Fruit fly (Drosophila melanogaster) whole organism, embryonic: ENCODE data around the gene Lztr1.
A peak's percentile ranks its signal among the peaks of the same experiment; 100 is the strongest.

Experiments used
- Asciz ChIP-seq: fragments of 200-800 bp; sonication (Bioruptor generic); optimal IDR thresholded peaks from 2 replicates; lab custom pipeline; 2017; ENCODE audit warnings: missing biosample characterization, mild to moderate bottlenecking, missing genetic modification characterization, missing genetic modification reagents
- CG10274 ChIP-seq: fragments of 200-800 bp; sonication (Bioruptor generic); optimal IDR thresholded peaks from 3 replicates; lab custom pipeline; 2017; ENCODE audit warnings: missing biosample characterization, mild to moderate bottlenecking, missing genetic modification characterization
- CG14014 ChIP-seq: fragments of 200-800 bp; sonication (Bioruptor generic); IDR thresholded peaks from 2 replicates; pipeline ENCODE4 v1.3.6; 2022; ENCODE audit warnings: missing biosample characterization, missing genetic modification characterization
- CG14441 ChIP-seq: fragments of 200-800 bp; sonication (Bioruptor generic); IDR thresholded peaks from 2 replicates; pipeline ENCODE4 v1.3.6; 2022; ENCODE audit warnings: missing biosample characterization, missing genetic modification characterization
- CG14710 ChIP-seq: fragments of 200-800 bp; sonication (Bioruptor generic); optimal IDR thresholded peaks from 3 replicates; lab custom pipeline; 2019; ENCODE audit warnings: missing biosample characterization, mild to moderate bottlenecking, missing genetic modification characterization, moderate library complexity
- CG16815 ChIP-seq: fragments of 200-800 bp; sonication (Bioruptor generic); optimal IDR thresholded peaks from 3 replicates; lab custom pipeline; 2017; ENCODE audit warnings: missing biosample characterization, mild to moderate bottlenecking, missing genetic modification characterization
- CG17829 ChIP-seq: fragments of 200-800 bp; optimal IDR thresholded peaks from 2 replicates; lab custom pipeline; 2019; ENCODE audit warnings: missing biosample characterization, mild to moderate bottlenecking, missing genetic modification characterization, moderate library complexity
- CG33557 ChIP-seq: fragments of 200-800 bp; sonication (Bioruptor generic); optimal IDR thresholded peaks from 2 replicates; lab custom pipeline; 2019; ENCODE audit warnings: missing biosample characterization, mild to moderate bottlenecking, missing genetic modification characterization, moderate library complexity
- CG4360 ChIP-seq: fragments of 200-800 bp; sonication (Bioruptor generic); IDR thresholded peaks from 2 replicates; pipeline ENCODE4 v1.3.6; 2022; ENCODE audit warnings: missing biosample characterization, missing genetic modification characterization
- CG5245 ChIP-seq: fragments of 200-800 bp; sonication (Bioruptor generic); optimal IDR thresholded peaks from 3 replicates; lab custom pipeline; 2016; ENCODE audit warnings: missing biosample characterization, missing genetic modification characterization
- CG7987 ChIP-seq: fragments of 200-800 bp; sonication (Bioruptor generic); optimal IDR thresholded peaks from 2 replicates; lab custom pipeline; 2018; ENCODE audit warnings: missing biosample characterization, mild to moderate bottlenecking, missing genetic modification characterization, moderate library complexity
- CG8478 ChIP-seq: fragments of >200 bp; optimal IDR thresholded peaks from 2 replicates; lab custom pipeline; 2018
- CG9727 ChIP-seq: fragments of 200-800 bp; sonication (Bioruptor generic); optimal IDR thresholded peaks from 3 replicates; lab custom pipeline; 2017; ENCODE audit warnings: missing biosample characterization, mild to moderate bottlenecking, missing genetic modification characterization
- CG9797 ChIP-seq: fragments of 200-800 bp; sonication (Bioruptor generic); optimal IDR thresholded peaks from 3 replicates; lab custom pipeline; 2018; ENCODE audit warnings: missing biosample characterization, mild to moderate bottlenecking, missing genetic modification characterization
- Camta ChIP-seq: fragments of 200-800 bp; sonication (Bioruptor generic); optimal IDR thresholded peaks from 2 replicates; lab custom pipeline; 2016; ENCODE audit warnings: missing biosample characterization, missing genetic modification characterization
- CoRest ChIP-seq: fragments of 200-800 bp; sonication (Bioruptor generic); optimal IDR thresholded peaks from 3 replicates; lab custom pipeline; 2018; ENCODE audit warnings: missing biosample characterization, mild to moderate bottlenecking, missing genetic modification characterization, moderate library complexity
- Elba2 ChIP-seq: fragments of 200-800 bp; sonication (Bioruptor generic); optimal IDR thresholded peaks from 3 replicates; lab custom pipeline; 2016; ENCODE audit warnings: missing biosample characterization, missing genetic modification characterization
- Kr ChIP-seq: fragments of 200-800 bp; sonication (Bioruptor generic); optimal IDR thresholded peaks from 2 replicates; lab custom pipeline; 2017; ENCODE audit warnings: missing biosample characterization, mild to moderate bottlenecking, missing genetic modification characterization
- Lim3 ChIP-seq: fragments of 200-800 bp; sonication (Bioruptor generic); IDR thresholded peaks from 2 replicates; pipeline ENCODE4 v1.3.6; 2022; ENCODE audit warnings: missing biosample characterization, missing genetic modification characterization
- NC2β ChIP-seq: fragments of 200-800 bp; sonication (Bioruptor generic); optimal IDR thresholded peaks from 2 replicates; lab custom pipeline; 2016; ENCODE audit warnings: missing biosample characterization, missing genetic modification characterization
- Nf-YC ChIP-seq: fragments of 200-800 bp; optimal IDR thresholded peaks from 3 replicates; lab custom pipeline; 2019; ENCODE audit warnings: missing biosample characterization, mild to moderate bottlenecking, missing genetic modification characterization, moderate library complexity
- Oli ChIP-seq: fragments of 200-800 bp; sonication (Bioruptor generic); optimal IDR thresholded peaks from 2 replicates; lab custom pipeline; 2018; ENCODE audit warnings: missing biosample characterization, mild to moderate bottlenecking, missing genetic modification characterization, moderate library complexity
- Tbp ChIP-seq: fragments of >200 bp; optimal IDR thresholded peaks from 2 replicates; lab custom pipeline; 2018; ENCODE audit warnings: missing biosample characterization, missing genetic modification characterization
- Xbp1 ChIP-seq: fragments of 200-800 bp; sonication (Bioruptor generic); optimal IDR thresholded peaks from 3 replicates; lab custom pipeline; 2016; ENCODE audit warnings: missing biosample characterization, mild to moderate bottlenecking, missing genetic modification characterization
- ab ChIP-seq: fragments of 200-800 bp; sonication (Bioruptor generic); optimal IDR thresholded peaks from 2 replicates; lab custom pipeline; 2016; ENCODE audit warnings: missing biosample characterization, missing genetic modification characterization
- aop ChIP-seq: fragments of 200-800 bp; sonication (Bioruptor generic); IDR thresholded peaks from 2 replicates; pipeline ENCODE4 v1.3.6; 2022; ENCODE audit warnings: missing biosample characterization, missing genetic modification characterization
- ara ChIP-seq: fragments of 200-800 bp; sonication (Bioruptor generic); IDR thresholded peaks from 2 replicates; pipeline ENCODE4 v1.3.6; 2022; ENCODE audit warnings: missing biosample characterization, missing genetic modification characterization
- bbx ChIP-seq: fragments of 200-800 bp; sonication (Bioruptor generic); IDR thresholded peaks from 2 replicates; pipeline ENCODE4 v1.3.6; 2022; ENCODE audit warnings: missing biosample characterization, missing genetic modification characterization; ENCODE audit not compliant: partially characterized antibody
- bigmax ChIP-seq: fragments of 200-800 bp; sonication (Bioruptor generic); optimal IDR thresholded peaks from 2 replicates; lab custom pipeline; 2018; ENCODE audit warnings: missing biosample characterization, mild to moderate bottlenecking, missing genetic modification characterization
- dpn ChIP-seq, 2 experiments: fragments of 200-800 bp; sonication (Bioruptor generic); optimal IDR thresholded peaks; 3 replicates each; lab custom pipeline; 2016; ENCODE audit warnings: missing biosample characterization in 2 of 2, missing genetic modification characterization in 2 of 2
- fd64A ChIP-seq: fragments of 200-800 bp; sonication (Bioruptor generic); optimal IDR thresholded peaks from 3 replicates; lab custom pipeline; 2018; ENCODE audit warnings: missing biosample characterization, mild to moderate bottlenecking, missing genetic modification characterization
- fru ChIP-seq: fragments of >200 bp; optimal IDR thresholded peaks from 2 replicates; lab custom pipeline; 2017
- gem ChIP-seq: fragments of 200-800 bp; sonication (Bioruptor generic); optimal IDR thresholded peaks from 2 replicates; lab custom pipeline; 2019; ENCODE audit warnings: missing biosample characterization, mild to moderate bottlenecking, missing genetic modification characterization, moderate library complexity
- gfzf ChIP-seq: fragments of 200-800 bp; sonication (Bioruptor generic); optimal IDR thresholded peaks from 2 replicates; lab custom pipeline; 2016; ENCODE audit warnings: missing biosample characterization, mild to moderate bottlenecking, missing genetic modification characterization, moderate library complexity
- hb ChIP-seq: fragments of 200-800 bp; sonication (Bioruptor generic); IDR thresholded peaks from 3 replicates; pipeline ENCODE4 v1.3.6; 2022; ENCODE audit warnings: missing biosample characterization, missing genetic modification characterization; ENCODE audit not compliant: partially characterized antibody
- hbn ChIP-seq: fragments of 200-800 bp; sonication (Bioruptor generic); IDR thresholded peaks from 2 replicates; pipeline ENCODE4 v1.3.6; 2022; ENCODE audit warnings: missing biosample characterization, missing genetic modification characterization; ENCODE audit not compliant: partially characterized antibody
- klu ChIP-seq: fragments of 200-800 bp; sonication (Bioruptor generic); IDR thresholded peaks from 2 replicates; pipeline ENCODE4 v1.3.6; 2022; ENCODE audit warnings: missing biosample characterization, missing genetic modification characterization
- nerfin-1 ChIP-seq: fragments of 200-800 bp; sonication (Bioruptor generic); optimal IDR thresholded peaks from 3 replicates; lab custom pipeline; 2019; ENCODE audit warnings: missing biosample characterization, mild to moderate bottlenecking, missing genetic modification characterization, moderate library complexity
- nerfin-2 ChIP-seq: fragments of 200-800 bp; sonication (Bioruptor generic); IDR thresholded peaks from 2 replicates; pipeline ENCODE4 v1.3.6; 2022; ENCODE audit warnings: missing biosample characterization, missing genetic modification characterization; ENCODE audit not compliant: partially characterized antibody
- org-1 ChIP-seq: fragments of 200-800 bp; sonication (Bioruptor generic); optimal IDR thresholded peaks from 2 replicates; lab custom pipeline; 2017; ENCODE audit warnings: missing biosample characterization, missing genetic modification characterization
- peb ChIP-seq: fragments of 200-800 bp; sonication (Bioruptor generic); IDR thresholded peaks from 2 replicates; pipeline ENCODE4 v1.3.6; 2022; ENCODE audit warnings: missing biosample characterization, missing genetic modification characterization
- pfk ChIP-seq: fragments of 200-800 bp; sonication (Bioruptor generic); optimal IDR thresholded peaks from 2 replicates; lab custom pipeline; 2018; ENCODE audit warnings: missing biosample characterization, mild to moderate bottlenecking, missing genetic modification characterization, moderate library complexity
- phol ChIP-seq: fragments of 200-800 bp; sonication (Bioruptor generic); optimal IDR thresholded peaks from 3 replicates; lab custom pipeline; 2018; ENCODE audit warnings: missing biosample characterization, mild to moderate bottlenecking, missing genetic modification characterization, moderate library complexity
- pzg ChIP-seq: fragments of 200-800 bp; sonication (Bioruptor generic); optimal IDR thresholded peaks from 3 replicates; lab custom pipeline; 2018; ENCODE audit warnings: missing biosample characterization, mild to moderate bottlenecking, missing genetic modification characterization, moderate library complexity
- run ChIP-seq: fragments of 200-800 bp; sonication (Bioruptor generic); optimal IDR thresholded peaks from 3 replicates; lab custom pipeline; 2018; ENCODE audit warnings: missing biosample characterization, mild to moderate bottlenecking, missing genetic modification characterization
- scrt ChIP-seq: fragments of 200-800 bp; sonication (Bioruptor generic); optimal IDR thresholded peaks from 2 replicates; lab custom pipeline; 2018; ENCODE audit warnings: missing biosample characterization, mild to moderate bottlenecking, missing genetic modification characterization, moderate library complexity
- sd ChIP-seq: fragments of 200-800 bp; sonication (Bioruptor generic); optimal IDR thresholded peaks from 3 replicates; lab custom pipeline; 2018; ENCODE audit warnings: missing biosample characterization, mild to moderate bottlenecking, missing genetic modification characterization, moderate library complexity
- slp2 ChIP-seq: fragments of 200-800 bp; sonication (Bioruptor generic); optimal IDR thresholded peaks from 2 replicates; lab custom pipeline; 2016; ENCODE audit warnings: missing biosample characterization, missing genetic modification characterization
- sob ChIP-seq: fragments of 200-800 bp; sonication (Bioruptor generic); IDR thresholded peaks from 2 replicates; pipeline ENCODE4 v1.3.6; 2022; ENCODE audit warnings: missing biosample characterization, missing genetic modification characterization

The Lztr1 gene

dm6 chrX:935049-935900, 7.9 kb upstream of the Lztr1 start, which contains the start of gene TRAM (continued):
- peak; percentile 89 for TF ChIP-seq run (tag; lab: Kevin White, UChicago)
- TF ChIP-seq Nf-YC = peak; percentile 91
- peak; percentile 97 for TF ChIP-seq Camta (GFP tag; lab: Kevin White, UChicago)
- TF ChIP-seq CG8478 (lab: Kevin White, UChicago) = peak; percentile 89
- TF ChIP-seq Kr (GFP tag; lab: Kevin White, UChicago) = peak; percentile 92
- peak; percentile 98 for TF ChIP-seq peb (GFP tag; lab: Robert Waterston, UW)
- peak; percentile 85 for TF ChIP-seq CG9797 (GFP tag; lab: Kevin White, UChicago)
- peak; percentile 90 for TF ChIP-seq ab (GFP tag; lab: Kevin White, UChicago)
- peak; percentile 99 for TF ChIP-seq ara (GFP tag; lab: Robert Waterston, UW)
- peak; percentile 97 for TF ChIP-seq aop (GFP tag; lab: Robert Waterston, UW)
- TF ChIP-seq gem (tag; lab: Kevin White, UChicago) = peak; percentile 98
- TF ChIP-seq Xbp1 (GFP tag; lab: Kevin White, UChicago) = peak; percentile 99
- TF ChIP-seq CG14441 (GFP tag; lab: Robert Waterston, UW) = peak; percentile 99
- TF ChIP-seq fd64A (GFP tag; lab: Kevin White, UChicago) = peak; percentile 96
- TF ChIP-seq pfk (GFP tag; lab: Kevin White, UChicago) = peak; percentile 72
- TF ChIP-seq dpn (GFP tag; optimal IDR thresholded peaks at IDR 0.05; lab: Kevin White, UChicago) = peak; percentile 98 to 99
- TF ChIP-seq nerfin-1 (tag; lab: Kevin White, UChicago) = peak; percentile 95
- TF ChIP-seq Elba2 (GFP tag; lab: Kevin White, UChicago) = peak; percentile 86
- TF ChIP-seq CG17829 (tag; lab: Kevin White, UChicago) = peak; percentile 99
- no peak for TF ChIP-seq Tbp
- peak; percentile 89 for TF ChIP-seq pzg (GFP tag; lab: Kevin White, UChicago)
- peak; percentile 70 for TF ChIP-seq hb (GFP tag; lab: Robert Waterston, UW)
- peak; percentile 98 for TF ChIP-seq Oli (tag; lab: Kevin White, UChicago)
- TF ChIP-seq sob (GFP tag; lab: Robert Waterston, UW) = peak; percentile 99
- peak; percentile 40 for TF ChIP-seq bigmax (GFP tag; lab: Kevin White, UChicago)
- peak; percentile 94 for TF ChIP-seq CG7987 (GFP tag; lab: Kevin White, UChicago)
- TF ChIP-seq nerfin-2 (GFP tag; lab: Robert Waterston, UW) = peak; percentile 58
- peak; percentile 98 for TF ChIP-seq slp2
- TF ChIP-seq CoRest (tag; lab: Kevin White, UChicago) = peak; percentile 98
- peak; percentile 99 for TF ChIP-seq CG14014 (GFP tag; lab: Robert Waterston, UW)
- peak; percentile 79 for TF ChIP-seq bbx (GFP tag; lab: Robert Waterston, UW)
- TF ChIP-seq gfzf (GFP tag; lab: Kevin White, UChicago) = peak; percentile 70
- peak; percentile 69 for TF ChIP-seq hbn (GFP tag; lab: Robert Waterston, UW)
- peak; percentile 98 for TF ChIP-seq CG33557
- peak; percentile 95 for TF ChIP-seq NC2β
- TF ChIP-seq phol = peak; percentile 97
- peak; percentile 90 for TF ChIP-seq sd (tag; lab: Kevin White, UChicago)
- TF ChIP-seq CG4360 (GFP tag; lab: Robert Waterston, UW) = peak; percentile 88
- peak; percentile 91 for TF ChIP-seq CG10274 (GFP tag; lab: Kevin White, UChicago)
- TF ChIP-seq CG5245 (GFP tag; lab: Kevin White, UChicago) = peak; percentile 97
- TF ChIP-seq org-1 (GFP tag; lab: Kevin White, UChicago) = peak; percentile 99
- peak; percentile 98 for TF ChIP-seq klu (GFP tag; lab: Robert Waterston, UW)
- peak; percentile 94 for TF ChIP-seq Asciz (GFP tag; lab: Kevin White, UChicago)
- peak; percentile 94 for TF ChIP-seq Lim3 (GFP tag; lab: Robert Waterston, UW)
- TF ChIP-seq CG14710 (tag; lab: Kevin White, UChicago) = peak; percentile 96
- peak; percentile 94 for TF ChIP-seq scrt (GFP tag; lab: Kevin White, UChicago)
- TF ChIP-seq CG16815 (GFP tag; lab: Kevin White, UChicago) = peak; percentile 98
- TF ChIP-seq fru = no peak
- peak; percentile 99 for TF ChIP-seq CG9727
